Worm (Caenorhabditis elegans) whole organism, young adult: ENCODE measurements around the gene vhp-1.

Source experiments
- B0019.2 ChIP-seq: fragments of 200-800 bp; sonication (Bioruptor generic); conservative IDR thresholded peaks from 2 replicates; pipeline ENCODE4 v1.3.6; 2022; ENCODE audit warnings: missing genetic modification reagents, missing genetic modification characterization, missing compliant biosample characterization
- B0336.3 ChIP-seq: fragments of 200-800 bp; sonication (Bioruptor generic); IDR thresholded peaks from 2 replicates; pipeline ENCODE4 v1.3.6; 2022; ENCODE audit warnings: missing genetic modification characterization, missing compliant biosample characterization
- D2030.7 ChIP-seq: fragments of 200-800 bp; sonication (Bioruptor generic); IDR thresholded peaks from 2 replicates; pipeline ENCODE4 v1.3.6; 2022; ENCODE audit warnings: missing genetic modification reagents, missing genetic modification characterization, missing compliant biosample characterization
- F23B12.7 ChIP-seq: sonication (generic microtip); optimal IDR thresholded peaks from 2 replicates; lab custom pipeline; 2017; ENCODE audit warnings: missing genetic modification characterization, mild to moderate bottlenecking, missing compliant biosample characterization, antibody characterized with exemption, moderate library complexity; ENCODE audit not compliant: insufficient read depth
- F49E8.2 ChIP-seq: sonication (generic microtip); optimal IDR thresholded peaks from 3 replicates; lab custom pipeline; 2017; ENCODE audit warnings: missing genetic modification characterization, mild to moderate bottlenecking, missing compliant biosample characterization, antibody characterized with exemption, moderate library complexity; ENCODE audit not compliant: insufficient read depth
- F52B5.7 ChIP-seq: sonication (generic microtip); optimal IDR thresholded peaks from 2 replicates; lab custom pipeline; 2016; ENCODE audit warnings: mild to moderate bottlenecking, missing genetic modification characterization, missing compliant biosample characterization
- F57A8.1 ChIP-seq: fragments of 200-800 bp; sonication (Bioruptor generic); optimal IDR thresholded peaks from 2 replicates; lab custom pipeline; 2018; ENCODE audit warnings: mild to moderate bottlenecking, missing genetic modification characterization, moderate library complexity, missing compliant biosample characterization
- F57C9.4 ChIP-seq: sonication (generic microtip); optimal IDR thresholded peaks from 2 replicates; lab custom pipeline; 2017; ENCODE audit warnings: mild to moderate bottlenecking, missing genetic modification characterization, missing compliant biosample characterization
- K11D2.4 ChIP-seq: fragments of 200-800 bp; sonication (Bioruptor generic); IDR thresholded peaks from 2 replicates; pipeline ENCODE4 v1.3.6; 2022; ENCODE audit warnings: missing genetic modification reagents, missing genetic modification characterization, missing compliant biosample characterization
- K12H6.12 ChIP-seq: fragments of 200-800 bp; sonication (Bioruptor generic); optimal IDR thresholded peaks from 2 replicates; lab custom pipeline; 2018; ENCODE audit warnings: mild to moderate bottlenecking, missing genetic modification characterization, missing compliant biosample characterization
- T07F8.4 ChIP-seq: sonication (generic microtip); optimal IDR thresholded peaks from 2 replicates; lab custom pipeline; 2016; ENCODE audit warnings: mild to moderate bottlenecking, missing genetic modification characterization, moderate library complexity, missing compliant biosample characterization
- T26A5.8 ChIP-seq: sonication (generic microtip); optimal IDR thresholded peaks from 2 replicates; lab custom pipeline; 2016; ENCODE audit warnings: missing genetic modification characterization, missing compliant biosample characterization
- Y53G8AR.9 ChIP-seq: fragments of 200-800 bp; sonication (Bioruptor generic); conservative IDR thresholded peaks from 2 replicates; pipeline ENCODE4 v1.3.6; 2022; ENCODE audit warnings: missing genetic modification reagents, missing genetic modification characterization, missing compliant biosample characterization
- akir-1 ChIP-seq: fragments of 200-800 bp; sonication (Bioruptor generic); optimal IDR thresholded peaks from 2 replicates; lab custom pipeline; 2018; ENCODE audit warnings: mild to moderate bottlenecking, missing genetic modification characterization, moderate library complexity, missing compliant biosample characterization
- aptf-2 ChIP-seq: fragments of 200-800 bp; sonication (Bioruptor generic); conservative IDR thresholded peaks from 2 replicates; pipeline ENCODE4 v1.3.6; 2022; ENCODE audit warnings: missing genetic modification reagents, missing genetic modification characterization, missing compliant biosample characterization
- bed-1 ChIP-seq: fragments of 200-800 bp; sonication (Bioruptor generic); IDR thresholded peaks from 2 replicates; pipeline ENCODE4 v1.3.6; 2022; ENCODE audit warnings: missing genetic modification reagents, missing genetic modification characterization, missing compliant biosample characterization
- bed-2 ChIP-seq: fragments of 200-800 bp; sonication (Bioruptor generic); IDR thresholded peaks from 2 replicates; pipeline ENCODE4 v1.3.6; 2022; ENCODE audit warnings: missing genetic modification reagents, missing genetic modification characterization, missing compliant biosample characterization
- cebp-2 ChIP-seq: fragments of 200-800 bp; sonication (Bioruptor generic); IDR thresholded peaks from 2 replicates; pipeline ENCODE4 v1.3.6; 2022; ENCODE audit warnings: missing genetic modification characterization, missing compliant biosample characterization
- ceh-27 ChIP-seq: fragments of 200-800 bp; sonication (Bioruptor generic); optimal IDR thresholded peaks from 2 replicates; lab custom pipeline; 2018; ENCODE audit warnings: mild to moderate bottlenecking, missing genetic modification characterization, moderate library complexity, missing compliant biosample characterization
- dpff-1 ChIP-seq: sonication (generic microtip); optimal IDR thresholded peaks from 2 replicates; lab custom pipeline; 2017; ENCODE audit warnings: mild to moderate bottlenecking, missing genetic modification characterization, missing compliant biosample characterization
- dpl-1 ChIP-seq: fragments of 150-350 bp; optimal IDR thresholded peaks from 2 replicates; lab custom pipeline; 2014; ENCODE audit warnings: missing biosample characterization, missing genetic modification reagents, missing genetic modification characterization
- egl-44 ChIP-seq: fragments of 200-800 bp; sonication (Bioruptor generic); IDR thresholded peaks from 2 replicates; pipeline ENCODE4 v1.3.6; 2022; ENCODE audit warnings: missing genetic modification reagents, missing genetic modification characterization, missing compliant biosample characterization
- him-1 ChIP-seq: sonication (generic microtip); optimal IDR thresholded peaks from 2 replicates; lab custom pipeline; 2016; ENCODE audit warnings: missing genotype, missing genetic modification reagents, missing genetic modification characterization, missing compliant biosample characterization
- hlh-12 ChIP-seq: sonication (generic microtip); optimal IDR thresholded peaks from 2 replicates; lab custom pipeline; 2016; ENCODE audit warnings: missing genetic modification characterization, missing compliant biosample characterization
- hlh-26 ChIP-seq: fragments of 200-800 bp; sonication (Bioruptor generic); conservative IDR thresholded peaks from 2 replicates; pipeline ENCODE4 v1.3.6; 2022; ENCODE audit warnings: missing genetic modification reagents, missing genetic modification characterization, missing compliant biosample characterization
- hrde-1 ChIP-seq: sonication (generic microtip); optimal IDR thresholded peaks from 2 replicates; lab custom pipeline; 2016; ENCODE audit warnings: missing genetic modification characterization, mild to moderate bottlenecking, missing compliant biosample characterization, moderate library complexity, missing genotype, missing genetic modification reagents, borderline replicate concordance
- let-526 ChIP-seq: fragments of 200-800 bp; sonication (Bioruptor generic); IDR thresholded peaks from 2 replicates; pipeline ENCODE4 v1.3.6; 2022; ENCODE audit warnings: missing genetic modification reagents, missing genetic modification characterization, missing compliant biosample characterization
- lin-26 ChIP-seq: fragments of 200-800 bp; sonication (Bioruptor generic); IDR thresholded peaks from 2 replicates; pipeline ENCODE4 v1.3.6; 2022; ENCODE audit warnings: missing genetic modification reagents, missing genetic modification characterization, missing compliant biosample characterization
- lir-1 ChIP-seq: fragments of 200-800 bp; sonication (Bioruptor generic); conservative IDR thresholded peaks from 2 replicates; pipeline ENCODE4 v1.3.6; 2022; ENCODE audit warnings: missing genetic modification reagents, missing genetic modification characterization, missing compliant biosample characterization
- madf-6 ChIP-seq: fragments of 200-800 bp; sonication (Bioruptor generic); IDR thresholded peaks from 2 replicates; pipeline ENCODE4 v1.3.6; 2022; ENCODE audit warnings: missing genetic modification reagents, missing genetic modification characterization, missing compliant biosample characterization
- mel-28 ChIP-seq: sonication (generic microtip); optimal IDR thresholded peaks from 2 replicates; lab custom pipeline; 2016; ENCODE audit warnings: borderline replicate concordance, mild to moderate bottlenecking, missing genetic modification characterization, missing compliant biosample characterization
- mxl-1 ChIP-seq: sonication (generic microtip); optimal IDR thresholded peaks from 2 replicates; lab custom pipeline; 2016; ENCODE audit warnings: missing genetic modification characterization, missing compliant biosample characterization
- nfya-2 ChIP-seq: fragments of 200-800 bp; sonication (Bioruptor generic); IDR thresholded peaks from 2 replicates; pipeline ENCODE4 v1.3.6; 2022; ENCODE audit warnings: missing genetic modification reagents, missing genetic modification characterization, missing compliant biosample characterization
- nhr-80 ChIP-seq: sonication (generic microtip); optimal IDR thresholded peaks from 2 replicates; lab custom pipeline; 2016; ENCODE audit warnings: missing genetic modification characterization, missing compliant biosample characterization
- rec-8 ChIP-seq, 2 experiments: sonication (generic microtip); optimal IDR thresholded peaks; 2 replicates each; lab custom pipeline; 2016; ENCODE audit warnings: mild to moderate bottlenecking in 2 of 2, missing genetic modification characterization in 2 of 2, missing genetic modification reagents in 2 of 2, missing genotype in 2 of 2, missing biosample characterization in 1 of 2, missing compliant biosample characterization in 1 of 2, moderate library complexity in 1 of 2
- repo-1 ChIP-seq: sonication (generic microtip); optimal IDR thresholded peaks from 2 replicates; lab custom pipeline; 2017; ENCODE audit warnings: mild to moderate bottlenecking, missing genetic modification characterization, missing compliant biosample characterization
- rpc-1 ChIP-seq, 2 experiments: fragments of 150-350 bp in 1 of 2; sonication (generic microtip) in 1 of 2; optimal IDR thresholded peaks; 2 replicates each; lab custom pipeline; 2014 to 2018; ENCODE audit warnings: missing biosample characterization in 1 of 2, missing genetic modification characterization in 1 of 2, missing genetic modification reagents in 1 of 2, missing genotype in 1 of 2
- sdz-38 ChIP-seq: sonication (generic microtip); optimal IDR thresholded peaks from 2 replicates; lab custom pipeline; 2016; ENCODE audit warnings: missing genotype, missing genetic modification characterization, missing compliant biosample characterization
- snpc-3.4 ChIP-seq: sonication (generic microtip); optimal IDR thresholded peaks from 2 replicates; lab custom pipeline; 2017; ENCODE audit warnings: missing genetic modification characterization, mild to moderate bottlenecking, missing compliant biosample characterization, antibody characterized with exemption, moderate library complexity, missing genotype, missing genetic modification reagents
- snpc-4 ChIP-seq, 5 experiments: fragments of 150-350 bp in 1 of 5; sonication (generic microtip) in 4 of 5; optimal IDR thresholded peaks; 2 replicates each; lab custom pipeline; 2014 to 2018; ENCODE audit warnings: missing genetic modification characterization in 5 of 5, missing biosample characterization in 3 of 5, antibody characterized with exemption in 2 of 5, mild to moderate bottlenecking in 2 of 5, missing compliant biosample characterization in 2 of 5, missing genotype in 2 of 5, moderate library complexity in 2 of 5, missing genetic modification reagents in 1 of 5
- sptf-2 ChIP-seq: fragments of 200-800 bp; sonication (Bioruptor generic); optimal IDR thresholded peaks from 2 replicates; lab custom pipeline; 2018; ENCODE audit warnings: mild to moderate bottlenecking, missing genetic modification characterization, missing compliant biosample characterization
- tbx-9 ChIP-seq: sonication (generic microtip); optimal IDR thresholded peaks from 2 replicates; lab custom pipeline; 2016; ENCODE audit warnings: borderline replicate concordance, missing genetic modification characterization, inconsistent platforms, missing compliant biosample characterization
- tlf-1 ChIP-seq: fragments of 200-800 bp; sonication (Bioruptor generic); optimal IDR thresholded peaks from 2 replicates; lab custom pipeline; 2018; ENCODE audit warnings: mild to moderate bottlenecking, missing genetic modification characterization, missing compliant biosample characterization
- xnd-1 ChIP-seq: sonication (generic microtip); optimal IDR thresholded peaks from 2 replicates; lab custom pipeline; 2016; ENCODE audit warnings: missing genotype, missing genetic modification reagents, missing genetic modification characterization, missing compliant biosample characterization
- ztf-18 ChIP-seq: sonication (generic microtip); optimal IDR thresholded peaks from 2 replicates; lab custom pipeline; 2016; ENCODE audit warnings: missing genotype, mild to moderate bottlenecking, missing genetic modification characterization, missing compliant biosample characterization
- ztf-22 ChIP-seq: fragments of 200-800 bp; sonication (Bioruptor generic); optimal IDR thresholded peaks from 2 replicates; lab custom pipeline; 2018; ENCODE audit warnings: mild to moderate bottlenecking, missing genetic modification characterization, moderate library complexity, missing compliant biosample characterization
- ztf-6 ChIP-seq: fragments of 200-800 bp; sonication (Bioruptor generic); IDR thresholded peaks from 2 replicates; pipeline ENCODE4 v1.3.6; 2022; ENCODE audit warnings: missing genetic modification reagents, missing genetic modification characterization, missing compliant biosample characterization

Gene vhp-1

ce11 chrII:5292226-5292752, 30.8 kb upstream of the vhp-1 start, which contains the start of gene ZK622.4 (continued):
- TF ChIP-seq B0019.2 (GFP tag; lab: Robert Waterston, UW) (no peak), snpc-4 (GFP tag; optimal IDR thresholded peaks at IDR 0.05; lab: Kevin White, UChicago) (peak; percentile 55), snpc-4 (tag; optimal IDR thresholded peaks at IDR 0.05; lab: Kevin White, UChicago) (peak; percentile 26 to 65 (median 48)), sdz-38 (tag; lab: Kevin White, UChicago) (no peak), snpc-3.4 (tag; lab: Kevin White, UChicago) (peak; percentile 86), lin-26 (peak; percentile 92), xnd-1 (no peak), nhr-80 (peak; percentile 22), madf-6 (no peak; the same call in none of the 2 replicates), ztf-22 (no peak), T26A5.8 (no peak), sptf-2 (GFP tag; lab: Kevin White, UChicago) (peak; percentile 90), hlh-12 (tag; lab: Kevin White, UChicago) (no peak), K11D2.4 (GFP tag; lab: Robert Waterston, UW) (no peak), Y53G8AR.9 (GFP tag; lab: Robert Waterston, UW) (no peak), tbx-9 (tag; lab: Kevin White, UChicago) (no peak), F49E8.2 (tag; lab: Kevin White, UChicago) (peak; percentile 84), K12H6.12 (tag; lab: Kevin White, UChicago) (no peak), T07F8.4 (tag; lab: Kevin White, UChicago) (peak; percentile 67), nfya-2 (GFP tag; lab: Robert Waterston, UW) (no peak), ztf-6 (GFP tag; lab: Robert Waterston, UW) (no peak), mxl-1 (tag; lab: Kevin White, UChicago) (peak; percentile 53), tlf-1 (no peak), repo-1 (peak; percentile 41), F57C9.4 (tag; lab: Kevin White, UChicago) (no peak), B0336.3 (GFP tag; lab: Robert Waterston, UW) (no peak), ztf-18 (tag; lab: Kevin White, UChicago) (peak; percentile 61), dpl-1 (GFP tag; lab: Kevin White, UChicago) (no peak), egl-44 (GFP tag; lab: Robert Waterston, UW) (0 out of 2 replicates have a peak, but pooled peaks have one; percentile 66), aptf-2 (GFP tag; lab: Robert Waterston, UW) (no peak), bed-1 (GFP tag; lab: Robert Waterston, UW) (no peak), let-526 (GFP tag; lab: Robert Waterston, UW) (no peak), lir-1 (0 out of 2 replicates have a peak, but pooled peaks have one; percentile 8), hlh-26 (GFP tag; lab: Robert Waterston, UW) (no peak), mel-28 (tag; lab: Kevin White, UChicago) (no peak), akir-1 (peak; percentile 63), F57A8.1 (peak; percentile 60), rpc-1 (optimal IDR thresholded peaks at IDR 0.05; lab: Kevin White, UChicago) (peak; percentile 89), rpc-1 (tag; optimal IDR thresholded peaks at IDR 0.05; lab: Kevin White, UChicago) (peak; percentile 96), bed-2 (GFP tag; lab: Robert Waterston, UW) (no peak), him-1 (tag; lab: Kevin White, UChicago) (peak; percentile 91), cebp-2 (GFP tag; lab: Robert Waterston, UW) (no peak), dpff-1 (no peak), F52B5.7 (tag; lab: Kevin White, UChicago) (peak; percentile 58), hrde-1 (tag; lab: Kevin White, UChicago) (peak; percentile 46), D2030.7 (GFP tag; lab: Robert Waterston, UW) (peak; percentile 69), F23B12.7 (tag; lab: Kevin White, UChicago) (peak; percentile 74), rec-8 (tag; optimal IDR thresholded peaks at IDR 0.05; lab: Kevin White, UChicago) (peak; percentile 39 to 78), ceh-27 (GFP tag; lab: Kevin White, UChicago) (peak; percentile 17)
